Fruit fly (Drosophila melanogaster): ENCODE results near the gene Mi-2.

Gene Mi-2

dm6 chr3L:19910054-19910414, at the start of gene Mi-2, which contains the start of gene Prp3 (continued):
- TF ChIP-seq row (GFP tag; IDR thresholded peaks at IDR 0.05) (no peak), Opbp (GFP tag; IDR thresholded peaks at IDR 0.05; ENCODE audit: partially characterized antibody) (0 out of 3 replicates have a peak, but pooled peaks have one; percentile 49), CG2202 (tag; optimal IDR thresholded peaks at IDR 0.05) (no peak), otp (GFP tag; IDR thresholded peaks at IDR 0.05) (no peak), jigr1 (GFP tag; IDR thresholded peaks at IDR 0.05) (no peak), Max (GFP tag; optimal IDR thresholded peaks at IDR 0.05) (peak; percentile 11), CG11723 (GFP tag; optimal IDR thresholded peaks at IDR 0.05) (no peak), Med (GFP tag) (peak; percentile 88), CG7786 (GFP tag; optimal IDR thresholded peaks at IDR 0.05) (no peak), CG32767 (GFP tag; IDR thresholded peaks at IDR 0.05) (no peak), CG12769 (tag; optimal IDR thresholded peaks at IDR 0.05) (no peak), CG10959 (GFP tag; IDR thresholded peaks at IDR 0.05) (no peak), z (GFP tag; IDR thresholded peaks at IDR 0.05) (no peak; the same call in 2 of the 3 replicates), CkIIα-i1 (GFP tag; IDR thresholded peaks at IDR 0.05) (no peak), kah (GFP tag; optimal IDR thresholded peaks at IDR 0.05) (peak; percentile 20), gt (GFP tag; IDR thresholded peaks at IDR 0.05) (no peak), zf30C (GFP tag; optimal IDR thresholded peaks at IDR 0.05) (peak; percentile 64), pan (optimal IDR thresholded peaks at IDR 0.05) (no peak), pan (GFP tag; optimal IDR thresholded peaks at IDR 0.05 in 1 of 2, IDR thresholded peaks at IDR 0.05 in 1 of 2) (no peak), grau (tag; optimal IDR thresholded peaks at IDR 0.05) (no peak), Xbp1 (GFP tag; optimal IDR thresholded peaks at IDR 0.05) (peak; percentile 28), CG15601 (tag; optimal IDR thresholded peaks at IDR 0.05) (peak; percentile 17), sd (tag; optimal IDR thresholded peaks at IDR 0.05) (no peak), Hand (GFP tag; optimal IDR thresholded peaks at IDR 0.05) (no peak), Dbx (GFP tag; IDR thresholded peaks at IDR 0.05) (no peak), NFAT (GFP tag; IDR thresholded peaks at IDR 0.05) (0 out of 2 replicates have a peak, but pooled peaks have one; percentile 20), oc (tag; optimal IDR thresholded peaks at IDR 0.05) (peak; percentile 1), CG31365 (tag; optimal IDR thresholded peaks at IDR 0.05) (no peak), CG7987 (GFP tag; optimal IDR thresholded peaks at IDR 0.05) (no peak), CG7357 (GFP tag; IDR thresholded peaks at IDR 0.05) (no peak), gfzf (GFP tag; optimal IDR thresholded peaks at IDR 0.05) (peak; percentile 73), run (tag; optimal IDR thresholded peaks at IDR 0.05) (no peak), ase (GFP tag; IDR thresholded peaks at IDR 0.05) (no peak), CG31388 (GFP tag; optimal IDR thresholded peaks at IDR 0.05) (no peak), stwl (tag; optimal IDR thresholded peaks at IDR 0.05) (peak; percentile 91), sna (GFP tag; IDR thresholded peaks at IDR 0.05; ENCODE audit: partially characterized antibody) (no peak), Antp (GFP tag; optimal IDR thresholded peaks at IDR 0.05) (no peak), CG1603 (tag; optimal IDR thresholded peaks at IDR 0.05) (peak; percentile 51), TFAM (GFP tag; optimal IDR thresholded peaks at IDR 0.05) (no peak), CG4328 (GFP tag; optimal IDR thresholded peaks at IDR 0.05) (peak; percentile 9), CG14050 (GFP tag; IDR thresholded peaks at IDR 0.05) (no peak), Pdp1 (GFP tag; optimal IDR thresholded peaks at IDR 0.05) (peak in 1 of 2 experiments; percentile 31), onecut (GFP tag; IDR thresholded peaks at IDR 0.05) (peak; percentile 15; the same call in 1 of the 2 replicates), Ravus (GFP tag; IDR thresholded peaks at IDR 0.05) (no peak), ind (GFP tag; optimal IDR thresholded peaks at IDR 0.05) (no peak), luna (GFP tag; optimal IDR thresholded peaks at IDR 0.05) (no peak), CG3163 (GFP tag; optimal IDR thresholded peaks at IDR 0.05) (no peak), CoRest (tag; optimal IDR thresholded peaks at IDR 0.05) (peak; percentile 10), kay (GFP tag; optimal IDR thresholded peaks at IDR 0.05) (no peak), H2.0 (GFP tag; IDR thresholded peaks at IDR 0.05) (no peak), CG1792 (GFP tag; optimal IDR thresholded peaks at IDR 0.05) (no peak), Xrp1 (GFP tag; IDR thresholded peaks at IDR 0.05) (no peak)

Data from whole organism, embryonic.